Fruit fly (Drosophila melanogaster): ENCODE measurements around the gene sip2.

sip2 gene

dm6 chr2L:6968013-6968517 is 4.2 kb upstream of the sip2 start (continued):
- peak; percentile 91 for TF ChIP-seq sna (GFP tag; IDR thresholded peaks at IDR 0.05; ENCODE audit: partially characterized antibody)
- peak; percentile 48; the same call in 1 of the 3 replicates for TF ChIP-seq dysf (GFP tag; IDR thresholded peaks at IDR 0.05)
- peak; percentile 27 for TF ChIP-seq CG10209 (GFP tag; optimal IDR thresholded peaks at IDR 0.05)
- TF ChIP-seq Doc2 (GFP tag; IDR thresholded peaks at IDR 0.05) = no peak
- no peak for TF ChIP-seq Adf1 (GFP tag; IDR thresholded peaks at IDR 0.05)
- no peak for TF ChIP-seq run (tag; optimal IDR thresholded peaks at IDR 0.05)
- peak; percentile 30 for TF ChIP-seq Deaf1 (tag; optimal IDR thresholded peaks at IDR 0.05)
- no peak for TF ChIP-seq CG11560 (tag; IDR thresholded peaks at IDR 0.05)
- peak; percentile 62 for TF ChIP-seq ranshi (GFP tag; IDR thresholded peaks at IDR 0.05)
- no peak for TF ChIP-seq btn (GFP tag; optimal IDR thresholded peaks at IDR 0.05)
- TF ChIP-seq CG13296 (GFP tag; optimal IDR thresholded peaks at IDR 0.05) = no peak
- no peak for TF ChIP-seq Tbp (GFP tag; optimal IDR thresholded peaks at IDR 0.05)
- TF ChIP-seq Ptx1 (GFP tag; IDR thresholded peaks at IDR 0.05) = 0 out of 2 replicates have a peak, but pooled peaks have one; percentile 15
- no peak for TF ChIP-seq CG10959 (GFP tag; IDR thresholded peaks at IDR 0.05)
- no peak for TF ChIP-seq CG12769 (tag; optimal IDR thresholded peaks at IDR 0.05)
- TF ChIP-seq CG13624 (GFP tag; optimal IDR thresholded peaks at IDR 0.05) = peak; percentile 88
- peak; percentile 55 for TF ChIP-seq en (GFP tag; optimal IDR thresholded peaks at IDR 0.05)
- no peak for TF ChIP-seq sug (tag; optimal IDR thresholded peaks at IDR 0.05)
- TF ChIP-seq CG18262 (tag; optimal IDR thresholded peaks at IDR 0.05) = peak; percentile 30
- TF ChIP-seq mirr (GFP tag; optimal IDR thresholded peaks at IDR 0.05) = no peak
- TF ChIP-seq CG8765 (GFP tag; IDR thresholded peaks at IDR 0.05) = no peak
- no peak for TF ChIP-seq Stat92E (GFP tag; optimal IDR thresholded peaks at IDR 0.05)
- peak; percentile 2 for TF ChIP-seq CG4282 (GFP tag; optimal IDR thresholded peaks at IDR 0.05)
- no peak for TF ChIP-seq sens-2 (GFP tag; IDR thresholded peaks at IDR 0.05)
- TF ChIP-seq CG8281 (tag; optimal IDR thresholded peaks at IDR 0.05) = no peak
- TF ChIP-seq CG9215 (GFP tag; IDR thresholded peaks at IDR 0.05) = no peak; the same call in 1 of the 2 replicates
- peak in 1 of 2 experiments; percentile 60 for TF ChIP-seq tll (GFP tag; optimal IDR thresholded peaks at IDR 0.05)
- TF ChIP-seq oc (tag; optimal IDR thresholded peaks at IDR 0.05) = peak; percentile 19
- TF ChIP-seq crol (GFP tag; IDR thresholded peaks at IDR 0.05) = no peak
- no peak for TF ChIP-seq sr (GFP tag; IDR thresholded peaks at IDR 0.05)
- TF ChIP-seq lmd (GFP tag; IDR thresholded peaks at IDR 0.05) = no peak; the same call in 1 of the 2 replicates
- peak; percentile 14 for TF ChIP-seq CG3163 (GFP tag; optimal IDR thresholded peaks at IDR 0.05)
- TF ChIP-seq pho (GFP tag; optimal IDR thresholded peaks at IDR 0.05) = peak; percentile 29
- peak; percentile 20 for TF ChIP-seq Six4 (GFP tag; optimal IDR thresholded peaks at IDR 0.05)
- TF ChIP-seq bab2 (GFP tag; optimal IDR thresholded peaks at IDR 0.05) = peak; percentile 57
- peak; percentile 28 for TF ChIP-seq CG13424 (tag; optimal IDR thresholded peaks at IDR 0.05)
- TF ChIP-seq gsb-n (tag; optimal IDR thresholded peaks at IDR 0.05) = peak; percentile 15
- no peak for TF ChIP-seq psq (GFP tag; optimal IDR thresholded peaks at IDR 0.05)
- TF ChIP-seq Dip2 (GFP tag; IDR thresholded peaks at IDR 0.05) = no peak
- no peak for TF ChIP-seq CG11247 (GFP tag; IDR thresholded peaks at IDR 0.05)
- no peak for TF ChIP-seq cwo (GFP tag; optimal IDR thresholded peaks at IDR 0.05)
- TF ChIP-seq CG15696 (tag; optimal IDR thresholded peaks at IDR 0.05) = no peak
- no peak for TF ChIP-seq aop (GFP tag; IDR thresholded peaks at IDR 0.05)
- TF ChIP-seq CG12071 (GFP tag; optimal IDR thresholded peaks at IDR 0.05) = peak; percentile 44
- no peak for TF ChIP-seq Dp (GFP tag; optimal IDR thresholded peaks at IDR 0.05)
- TF ChIP-seq maf-S (GFP tag; optimal IDR thresholded peaks at IDR 0.05) = peak; percentile 9
- peak; percentile 26 for TF ChIP-seq CG4820 (GFP tag; optimal IDR thresholded peaks at IDR 0.05)
- TF ChIP-seq dmrt11E (tag; optimal IDR thresholded peaks at IDR 0.05) = peak; percentile 30
- no peak for TF ChIP-seq Vsx1 (GFP tag; optimal IDR thresholded peaks at IDR 0.05)
- peak; percentile 78 for TF ChIP-seq sd (tag; optimal IDR thresholded peaks at IDR 0.05)
- no peak for TF ChIP-seq usp (GFP tag; optimal IDR thresholded peaks at IDR 0.05)

All from whole organism, embryonic.